Worm (Caenorhabditis elegans): ENCODE measurements around the gene R10H10.4.

DNA sequence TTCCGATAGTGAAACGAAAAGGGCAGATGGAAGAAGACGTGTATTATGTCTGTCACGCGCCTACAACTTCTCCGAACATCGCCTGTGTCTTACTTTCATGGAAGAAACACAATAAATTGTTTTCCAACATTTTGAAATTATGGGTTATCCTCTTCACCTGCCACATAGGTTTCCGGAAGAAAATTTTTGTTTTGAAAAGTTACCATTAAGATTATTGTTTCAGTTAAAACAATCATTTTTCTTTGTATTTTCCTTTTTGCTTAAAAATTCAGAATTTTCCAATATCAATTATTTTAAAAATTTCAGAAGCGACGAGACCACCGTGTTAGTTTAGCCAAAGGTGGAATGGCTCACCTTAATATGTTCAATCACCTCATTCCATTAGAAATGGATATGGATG lies 20.2 kb downstream of the R10H10.4 start, which contains the start of gene mask-1:
- TF ChIP-seq T22C8.4 (GFP tag; IDR thresholded peaks at IDR 0.05) (no peak), ztf-23 (GFP tag; IDR thresholded peaks at IDR 0.05) (no peak), flt-1 (GFP tag; IDR thresholded peaks at IDR 0.05) (no peak), tab-1 (GFP tag; IDR thresholded peaks at IDR 0.05) (no peak), med-1 (GFP tag; optimal IDR thresholded peaks at IDR 0.05; ENCODE audit: insufficient read depth) (no peak)
